Worm (Caenorhabditis elegans) whole organism, late embryonic: Measurements from ENCODE around the gene abu-2.

Experiments used
- K02D7.2 ChIP-seq: sonication (generic microtip); optimal IDR thresholded peaks from 2 replicates; lab custom pipeline; 2017; ENCODE audit warnings: mild to moderate bottlenecking, missing genetic modification characterization, missing compliant biosample characterization
- ahr-1 ChIP-seq: sonication (generic microtip); optimal IDR thresholded peaks from 2 replicates; lab custom pipeline; 2016; ENCODE audit warnings: missing genetic modification characterization, missing compliant biosample characterization
- ama-1 ChIP-seq: fragments of 150-350 bp; optimal IDR thresholded peaks from 2 replicates; lab custom pipeline; 2014
- ceh-2 ChIP-seq: sonication (generic microtip); optimal IDR thresholded peaks from 2 replicates; lab custom pipeline; 2016; ENCODE audit warnings: missing genotype, missing genetic modification characterization, missing compliant biosample characterization
- elt-4 ChIP-seq: sonication (generic microtip); optimal IDR thresholded peaks from 2 replicates; lab custom pipeline; 2016; ENCODE audit warnings: missing genetic modification characterization, missing compliant biosample characterization
- ets-4 ChIP-seq: sonication (generic microtip); optimal IDR thresholded peaks from 2 replicates; lab custom pipeline; 2016; ENCODE audit warnings: missing genetic modification characterization, missing compliant biosample characterization
- eyg-1 ChIP-seq: sonication (generic microtip); optimal IDR thresholded peaks from 2 replicates; lab custom pipeline; 2016; ENCODE audit warnings: missing genotype, missing genetic modification characterization, missing compliant biosample characterization
- fkh-6 ChIP-seq: sonication (generic microtip); optimal IDR thresholded peaks from 2 replicates; lab custom pipeline; 2016; ENCODE audit warnings: missing genetic modification characterization, missing compliant biosample characterization
- nhr-11 ChIP-seq: fragments of 150-350 bp; optimal IDR thresholded peaks from 2 replicates; lab custom pipeline; 2014; ENCODE audit warnings: missing biosample characterization, missing genetic modification characterization
- pat-9 ChIP-seq: fragments of 200-800 bp; sonication (Bioruptor generic); optimal IDR thresholded peaks from 2 replicates; lab custom pipeline; 2018; ENCODE audit warnings: mild to moderate bottlenecking, missing genetic modification characterization, moderate library complexity, missing compliant biosample characterization
- pha-4 ChIP-seq: fragments of 150-350 bp; optimal IDR thresholded peaks from 2 replicates; lab custom pipeline; 2018; ENCODE audit warnings: missing biosample characterization, missing genetic modification reagents, missing genetic modification characterization
- rnt-1 ChIP-seq: sonication (generic microtip); optimal IDR thresholded peaks from 2 replicates; lab custom pipeline; 2016; ENCODE audit warnings: missing genetic modification characterization, missing compliant biosample characterization
- tbx-7 ChIP-seq: sonication (generic microtip); optimal IDR thresholded peaks from 2 replicates; lab custom pipeline; 2016; ENCODE audit warnings: missing genotype, missing genetic modification characterization, missing compliant biosample characterization
- unc-55 ChIP-seq: sonication (generic microtip); optimal IDR thresholded peaks from 2 replicates; lab custom pipeline; 2017; ENCODE audit warnings: missing biosample characterization, missing genetic modification reagents, missing genetic modification characterization

DNA sequence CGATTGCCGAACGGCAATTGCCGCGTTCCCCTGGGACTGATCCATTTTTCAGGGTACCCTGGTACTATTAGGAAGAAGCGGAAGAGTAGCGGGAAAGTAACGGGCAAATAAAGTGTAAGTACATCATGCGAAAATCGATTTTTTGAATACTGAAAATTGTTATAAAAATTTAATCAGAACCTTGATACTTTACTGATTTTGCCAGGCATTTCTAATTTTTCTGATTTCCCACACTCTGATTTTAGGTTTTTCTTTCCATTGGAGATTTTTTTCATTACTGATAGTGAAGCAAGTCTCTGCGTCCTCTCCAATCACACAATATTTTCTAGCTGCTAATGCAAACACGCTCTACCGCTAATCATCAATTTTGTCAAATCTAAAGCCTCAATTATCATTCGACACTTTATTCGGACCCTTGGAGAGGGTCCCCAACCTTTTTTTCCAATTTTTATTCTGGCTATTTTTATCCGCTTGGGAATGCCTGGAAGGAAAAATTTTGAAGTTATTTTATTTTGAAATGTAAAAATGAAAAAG, 8.8 kb upstream of the abu-2 start, which contains the start of gene F19G12.9:
- TF ChIP-seq rnt-1 (tag; lab: Kevin White, UChicago) (no peak), pha-4 (tag; lab: Kevin White, UChicago) (no peak), fkh-6 (no peak), ets-4 (tag; lab: Kevin White, UChicago) (no peak), ceh-2 (tag; lab: Kevin White, UChicago) (no peak), tbx-7 (tag; lab: Kevin White, UChicago) (no peak), nhr-11 (tag; lab: Kevin White, UChicago) (no peak), pat-9 (tag; lab: Kevin White, UChicago) (no peak), unc-55 (no peak), elt-4 (tag; lab: Kevin White, UChicago) (no peak), eyg-1 (tag; lab: Kevin White, UChicago) (no peak), K02D7.2 (no peak), ama-1 (lab: Kevin White, UChicago) (no peak), ahr-1 (tag; lab: Kevin White, UChicago) (no peak)
